Worm (Caenorhabditis elegans) whole organism, L4 larva: Measurements from ENCODE around the gene gldc-1.

Source experiments
- D1046.2 ChIP-seq: fragments of 200-800 bp; sonication (Bioruptor generic); IDR thresholded peaks from 2 replicates; pipeline ENCODE4 v1.3.6; 2022; ENCODE audit warnings: missing genetic modification characterization, missing compliant biosample characterization
- F10B5.3 ChIP-seq: sonication (generic microtip); optimal IDR thresholded peaks from 2 replicates; lab custom pipeline; 2016; ENCODE audit warnings: mild to moderate bottlenecking, missing genetic modification characterization, missing compliant biosample characterization
- F26F4.8 ChIP-seq: fragments of 200-800 bp; sonication (Bioruptor generic); conservative IDR thresholded peaks from 2 replicates; pipeline ENCODE4 v1.3.6; 2022; ENCODE audit warnings: missing genetic modification characterization, missing compliant biosample characterization
- T26A8.4 ChIP-seq: fragments of 200-800 bp; sonication (Bioruptor generic); IDR thresholded peaks from 2 replicates; pipeline ENCODE4 v1.3.6; 2022; ENCODE audit warnings: missing genetic modification characterization, missing compliant biosample characterization
- Y105C5A.15 ChIP-seq: fragments of 200-800 bp; sonication (Bioruptor generic); IDR thresholded peaks from 2 replicates; pipeline ENCODE4 v1.3.6; 2022; ENCODE audit warnings: missing genetic modification characterization, missing compliant biosample characterization
- ZK546.5 ChIP-seq, 2 experiments: sonication (generic microtip); optimal IDR thresholded peaks; 2 replicates each; lab custom pipeline; 2017; ENCODE audit warnings: missing biosample characterization in 2 of 2, missing genetic modification characterization in 2 of 2
- aha-1 ChIP-seq: fragments of 150-350 bp; peaks from one replicate; lab custom pipeline; 2014; ENCODE audit warnings: missing biosample characterization, missing genetic modification characterization
- aly-2 ChIP-seq: sonication (generic microtip); optimal IDR thresholded peaks from 2 replicates; lab custom pipeline; 2018; ENCODE audit warnings: missing biosample characterization, missing genetic modification characterization
- ama-1 ChIP-seq: fragments of 150-350 bp; optimal IDR thresholded peaks from 2 replicates; lab custom pipeline; 2014; ENCODE audit warnings: inconsistent platforms, mixed read lengths
- arid-1 ChIP-seq: fragments of 200-800 bp; sonication (Bioruptor generic); conservative IDR thresholded peaks from 2 replicates; pipeline ENCODE4 v1.3.6; 2022; ENCODE audit warnings: missing genetic modification reagents, missing genetic modification characterization, missing compliant biosample characterization
- attf-4 ChIP-seq: sonication (generic microtip); optimal IDR thresholded peaks from 3 replicates; lab custom pipeline; 2017; ENCODE audit warnings: missing biosample characterization, missing genetic modification characterization
- ceh-20 ChIP-seq: fragments of 200-800 bp; sonication (Bioruptor generic); IDR thresholded peaks from 2 replicates; pipeline ENCODE4 v1.3.6; 2022; ENCODE audit warnings: missing genetic modification reagents, missing genetic modification characterization, missing compliant biosample characterization
- ceh-44 ChIP-seq: fragments of 200-800 bp; sonication (Bioruptor generic); IDR thresholded peaks from 2 replicates; pipeline ENCODE4 v1.3.6; 2022; ENCODE audit warnings: missing genetic modification reagents, missing genetic modification characterization, missing compliant biosample characterization
- ceh-82 ChIP-seq: sonication (generic microtip); optimal IDR thresholded peaks from 2 replicates; lab custom pipeline; 2017; ENCODE audit warnings: missing biosample characterization, missing genetic modification characterization
- cey-2 ChIP-seq: sonication (generic microtip); optimal IDR thresholded peaks from 3 replicates; lab custom pipeline; 2017; ENCODE audit warnings: missing genetic modification characterization, mild to moderate bottlenecking, missing compliant biosample characterization, antibody characterized with exemption, borderline replicate concordance; ENCODE audit not compliant: insufficient read depth
- daf-16 ChIP-seq, 3 experiments: sonication (generic microtip); optimal IDR thresholded peaks; 2 replicates each; lab custom pipeline; 2016 to 2017; ENCODE audit warnings: missing genetic modification characterization in 3 of 3, missing genetic modification reagents in 3 of 3, mild to moderate bottlenecking in 2 of 3, missing compliant biosample characterization in 2 of 3, missing biosample characterization in 1 of 3, moderate library complexity in 1 of 3
- daf-19 ChIP-seq: fragments of 200-800 bp; sonication (Bioruptor generic); conservative IDR thresholded peaks from 2 replicates; pipeline ENCODE4 v1.3.6; 2022; ENCODE audit warnings: missing genetic modification characterization, missing compliant biosample characterization
- daf-8 ChIP-seq: fragments of 200-800 bp; sonication (Bioruptor generic); IDR thresholded peaks from 2 replicates; pipeline ENCODE4 v1.3.6; 2022; ENCODE audit warnings: missing genetic modification characterization, missing compliant biosample characterization
- dmd-6 ChIP-seq: fragments of 200-800 bp; sonication (Bioruptor generic); IDR thresholded peaks from 2 replicates; pipeline ENCODE4 v1.3.6; 2022; ENCODE audit warnings: missing genetic modification reagents, missing genetic modification characterization, missing compliant biosample characterization
- dmd-8 ChIP-seq: fragments of 200-800 bp; sonication (Bioruptor generic); IDR thresholded peaks from 2 replicates; pipeline ENCODE4 v1.3.6; 2022; ENCODE audit warnings: missing genetic modification characterization, missing compliant biosample characterization
- dpl-1 ChIP-seq: fragments of 150-350 bp; optimal IDR thresholded peaks from 2 replicates; lab custom pipeline; 2014; ENCODE audit warnings: missing biosample characterization, missing genetic modification reagents, missing genetic modification characterization
- dve-1 ChIP-seq: sonication (generic microtip); optimal IDR thresholded peaks from 2 replicates; lab custom pipeline; 2017; ENCODE audit warnings: antibody characterized with exemption, mild to moderate bottlenecking, missing genetic modification characterization, missing compliant biosample characterization; ENCODE audit not compliant: insufficient read depth
- hif-1 ChIP-seq, 2 experiments: sonication (generic microtip); optimal IDR thresholded peaks; 2 replicates each; lab custom pipeline; 2016 to 2017; ENCODE audit warnings: missing compliant biosample characterization in 2 of 2, missing genetic modification characterization in 2 of 2, missing genetic modification reagents in 2 of 2, missing genotype in 2 of 2, mild to moderate bottlenecking in 1 of 2
- lin-1 ChIP-seq: fragments of 200-800 bp; sonication (Bioruptor generic); IDR thresholded peaks from 2 replicates; pipeline ENCODE4 v1.3.6; 2022; ENCODE audit warnings: missing genetic modification reagents, missing genetic modification characterization, missing compliant biosample characterization
- lin-13 ChIP-seq: fragments of 150-350 bp; optimal IDR thresholded peaks from 2 replicates; lab custom pipeline; 2014; ENCODE audit warnings: missing biosample characterization, missing genetic modification reagents, missing genetic modification characterization
- lin-15B ChIP-seq: fragments of 150-350 bp; sonication (generic microtip); optimal IDR thresholded peaks from 3 replicates; lab custom pipeline; 2014; ENCODE audit warnings: missing biosample characterization, missing genetic modification characterization
- lin-38 ChIP-seq: fragments of 200-800 bp; sonication (Bioruptor generic); IDR thresholded peaks from 2 replicates; pipeline ENCODE4 v1.3.6; 2022; ENCODE audit warnings: missing genetic modification reagents, missing genetic modification characterization, missing compliant biosample characterization
- mdl-1 ChIP-seq, 2 experiments: fragments of 150-350 bp in 1 of 2; sonication (generic microtip) in 1 of 2; optimal IDR thresholded peaks; 2 replicates each; lab custom pipeline; 2014 to 2017; ENCODE audit warnings: missing biosample characterization in 2 of 2, missing genetic modification characterization in 2 of 2
- mxl-2 ChIP-seq: fragments of 200-800 bp; sonication (Bioruptor generic); conservative IDR thresholded peaks from 2 replicates; pipeline ENCODE4 v1.3.6; 2022; ENCODE audit warnings: missing genetic modification reagents, missing genetic modification characterization, missing compliant biosample characterization
- mxl-3 ChIP-seq: fragments of 200-800 bp; sonication (Bioruptor generic); optimal IDR thresholded peaks from 2 replicates; lab custom pipeline; 2018; ENCODE audit warnings: mild to moderate bottlenecking, missing genetic modification characterization, missing compliant biosample characterization
- nhr-11 ChIP-seq: fragments of 150-350 bp; optimal IDR thresholded peaks from 2 replicates; lab custom pipeline; 2014; ENCODE audit warnings: missing biosample characterization, missing genetic modification characterization
- nhr-111 ChIP-seq: fragments of 200-800 bp; sonication (Bioruptor generic); optimal IDR thresholded peaks from 2 replicates; lab custom pipeline; 2018; ENCODE audit warnings: mild to moderate bottlenecking, missing genetic modification characterization, missing compliant biosample characterization
- nhr-237 ChIP-seq: sonication (generic microtip); optimal IDR thresholded peaks from 2 replicates; lab custom pipeline; 2017; ENCODE audit warnings: missing biosample characterization, missing genetic modification characterization
- nhr-28 ChIP-seq: fragments of 150-350 bp; optimal IDR thresholded peaks from 2 replicates; lab custom pipeline; 2014; ENCODE audit warnings: missing biosample characterization, missing genetic modification characterization
- nhr-41 ChIP-seq: fragments of 200-800 bp; sonication (Bioruptor generic); IDR thresholded peaks from 2 replicates; pipeline ENCODE4 v1.3.6; 2022; ENCODE audit warnings: missing genetic modification reagents, missing genetic modification characterization, missing compliant biosample characterization
- nhr-6 ChIP-seq: fragments of 150-350 bp; optimal IDR thresholded peaks from 2 replicates; lab custom pipeline; 2014; ENCODE audit warnings: missing biosample characterization, missing genetic modification characterization
- nhr-77 ChIP-seq: fragments of 150-350 bp; optimal IDR thresholded peaks from 2 replicates; lab custom pipeline; 2014; ENCODE audit warnings: missing biosample characterization, missing genetic modification characterization
- saeg-2 ChIP-seq: fragments of 200-800 bp; sonication (Bioruptor generic); IDR thresholded peaks from 2 replicates; pipeline ENCODE4 v1.3.6; 2022; ENCODE audit warnings: missing genetic modification reagents, missing genetic modification characterization, missing compliant biosample characterization
- sdz-12 ChIP-seq: fragments of 200-800 bp; sonication (Bioruptor generic); optimal IDR thresholded peaks from 2 replicates; lab custom pipeline; 2018; ENCODE audit warnings: mild to moderate bottlenecking, missing genetic modification characterization, missing compliant biosample characterization
- set-16 ChIP-seq: fragments of 200-800 bp; sonication (Bioruptor generic); IDR thresholded peaks from 2 replicates; pipeline ENCODE4 v1.3.6; 2022; ENCODE audit warnings: missing genetic modification reagents, missing genetic modification characterization, missing compliant biosample characterization
- snpc-1.2 ChIP-seq: fragments of 200-800 bp; sonication (Bioruptor generic); IDR thresholded peaks from 2 replicates; pipeline ENCODE4 v1.3.6; 2022; ENCODE audit warnings: missing genetic modification reagents, missing genetic modification characterization, missing compliant biosample characterization
- snpc-4 ChIP-seq: fragments of 150-350 bp; optimal IDR thresholded peaks from 2 replicates; lab custom pipeline; 2014; ENCODE audit warnings: missing biosample characterization, missing genetic modification characterization
- spr-1 ChIP-seq: sonication (generic microtip); optimal IDR thresholded peaks from 2 replicates; lab custom pipeline; 2016; ENCODE audit warnings: mild to moderate bottlenecking, missing genetic modification characterization, missing compliant biosample characterization
- spr-3 ChIP-seq: fragments of 200-800 bp; sonication (Bioruptor generic); optimal IDR thresholded peaks from 2 replicates; lab custom pipeline; 2018; ENCODE audit warnings: mild to moderate bottlenecking, missing genetic modification characterization, missing compliant biosample characterization
- tag-97 ChIP-seq: fragments of 200-800 bp; sonication (Bioruptor generic); IDR thresholded peaks from 2 replicates; pipeline ENCODE4 v1.3.6; 2022; ENCODE audit warnings: missing genetic modification characterization, missing compliant biosample characterization
- unc-130 ChIP-seq: sonication (generic microtip); optimal IDR thresholded peaks from 2 replicates; lab custom pipeline; 2016; ENCODE audit warnings: missing genetic modification reagents, missing genetic modification characterization, missing compliant biosample characterization
- unc-62 ChIP-seq, 3 experiments: fragments of 150-350 bp in 1 of 3; sonication (generic microtip); optimal IDR thresholded peaks in 2 of 3; peaks in 1 of 3; 1 replicate in 1 of 3; 2 replicates in 2 of 3; lab custom pipeline; 2014 to 2017; ENCODE audit warnings: missing biosample characterization in 3 of 3, missing genetic modification characterization in 3 of 3, missing genetic modification reagents in 3 of 3, missing genotype in 1 of 3
- vab-7 ChIP-seq: fragments of 200-800 bp; sonication (Bioruptor generic); IDR thresholded peaks from 2 replicates; pipeline ENCODE4 v1.3.6; 2022; ENCODE audit warnings: missing genetic modification reagents, missing genetic modification characterization, missing compliant biosample characterization
- zag-1 ChIP-seq: fragments of 150-350 bp; optimal IDR thresholded peaks from 2 replicates; lab custom pipeline; 2014; ENCODE audit warnings: missing biosample characterization, missing genetic modification characterization
- zfp-2 ChIP-seq: sonication (generic microtip); optimal IDR thresholded peaks from 2 replicates; lab custom pipeline; 2016; ENCODE audit warnings: mild to moderate bottlenecking, missing genetic modification characterization, missing compliant biosample characterization
- zfp-3 ChIP-seq: fragments of 200-800 bp; sonication (Bioruptor generic); conservative IDR thresholded peaks from 2 replicates; pipeline ENCODE4 v1.3.6; 2022; ENCODE audit warnings: missing genetic modification reagents, missing genetic modification characterization, missing compliant biosample characterization
- zip-11 ChIP-seq: fragments of 200-800 bp; sonication (Bioruptor generic); IDR thresholded peaks from 2 replicates; pipeline ENCODE4 v1.3.6; 2022; ENCODE audit warnings: missing genetic modification characterization, missing compliant biosample characterization

The gldc-1 gene

DNA sequence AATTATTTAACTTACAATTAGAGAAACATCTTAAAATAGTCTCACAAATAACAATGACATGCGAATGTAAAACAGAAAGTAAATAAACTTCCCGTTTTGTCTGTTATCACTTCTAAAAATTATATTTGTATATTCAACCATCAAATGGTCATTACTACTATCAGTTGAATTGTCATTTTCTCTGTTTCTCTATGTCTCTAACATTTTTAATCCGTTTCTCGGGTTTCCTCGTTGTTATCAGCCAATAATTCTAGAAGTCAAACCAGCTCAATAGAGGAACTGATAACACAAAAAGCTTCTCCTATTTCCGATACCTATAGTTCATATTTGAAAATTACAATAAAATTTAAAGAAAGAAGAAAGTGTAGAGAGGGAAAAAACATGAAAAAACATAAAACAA is 23.6 kb upstream of the gldc-1 start (continued):
- no peak for TF ChIP-seq arid-1 (GFP tag; lab: Robert Waterston, UW)
- TF ChIP-seq nhr-237 (tag; lab: Kevin White, UChicago): no peak
- TF ChIP-seq ceh-44 (GFP tag; lab: Robert Waterston, UW): no peak
- TF ChIP-seq attf-4 (tag; lab: Kevin White, UChicago): no peak
- TF ChIP-seq lin-15B (tag; lab: Kevin White, UChicago): no peak
- no peak for TF ChIP-seq dpl-1 (GFP tag; lab: Kevin White, UChicago)
- TF ChIP-seq sdz-12 (GFP tag; lab: Kevin White, UChicago): no peak
- peak; percentile 75 for TF ChIP-seq cey-2 (tag; lab: Kevin White, UChicago)
- TF ChIP-seq nhr-11 (tag; lab: Kevin White, UChicago): no peak
- TF ChIP-seq aha-1 (tag; lab: Kevin White, UChicago): peak; percentile 74
- TF ChIP-seq mxl-3 (GFP tag; lab: Kevin White, UChicago): no peak
- TF ChIP-seq nhr-6 (tag; lab: Kevin White, UChicago): no peak
- no peak for TF ChIP-seq snpc-4 (tag; lab: Kevin White, UChicago)
- TF ChIP-seq daf-16 (GFP tag; optimal IDR thresholded peaks at IDR 0.05; lab: Kevin White, UChicago): peak in 1 of 2 experiments; percentile 82
- peak; percentile 98 for TF ChIP-seq daf-16 (tag; optimal IDR thresholded peaks at IDR 0.05; lab: Kevin White, UChicago)
- TF ChIP-seq dmd-6 (GFP tag; lab: Robert Waterston, UW): peak; percentile 94; the same call in 1 of the 2 replicates
- TF ChIP-seq ceh-20 (GFP tag; lab: Robert Waterston, UW): no peak
- TF ChIP-seq ZK546.5 (tag; optimal IDR thresholded peaks at IDR 0.05; lab: Kevin White, UChicago): no peak
- TF ChIP-seq F10B5.3 (tag; lab: Kevin White, UChicago): no peak
- TF ChIP-seq hif-1 (tag; optimal IDR thresholded peaks at IDR 0.05; lab: Kevin White, UChicago): peak in 1 of 2 experiments; percentile 10
- no peak for TF ChIP-seq ama-1
- no peak for TF ChIP-seq T26A8.4 (GFP tag; lab: Robert Waterston, UW)
- TF ChIP-seq spr-3 (GFP tag; lab: Kevin White, UChicago): no peak
- TF ChIP-seq daf-19 (GFP tag; lab: Robert Waterston, UW): no peak
- TF ChIP-seq saeg-2: no peak
- TF ChIP-seq zfp-2 (tag; lab: Kevin White, UChicago): no peak
- TF ChIP-seq lin-13 (GFP tag; lab: Kevin White, UChicago): no peak
- TF ChIP-seq snpc-1.2 (GFP tag; lab: Robert Waterston, UW): no peak
- TF ChIP-seq D1046.2 (GFP tag; lab: Robert Waterston, UW): no peak
- peak; percentile 94 for TF ChIP-seq nhr-28 (tag; lab: Kevin White, UChicago)
- no peak for TF ChIP-seq spr-1 (tag; lab: Kevin White, UChicago)
- no peak for TF ChIP-seq mxl-2 (GFP tag; lab: Robert Waterston, UW)
- TF ChIP-seq dve-1 (tag; lab: Kevin White, UChicago): peak; percentile 99
- TF ChIP-seq zag-1 (tag; lab: Kevin White, UChicago): no peak
- TF ChIP-seq nhr-77 (tag; lab: Kevin White, UChicago): peak; percentile 88
- peak; percentile 97 for TF ChIP-seq lin-1
- no peak for TF ChIP-seq zip-11 (GFP tag; lab: Robert Waterston, UW)
- no peak for TF ChIP-seq unc-130
- no peak for TF ChIP-seq ceh-82 (tag; lab: Kevin White, UChicago)
- no peak for TF ChIP-seq lin-38 (GFP tag; lab: Robert Waterston, UW)
- no peak for TF ChIP-seq daf-8 (GFP tag; lab: Robert Waterston, UW)
- no peak for TF ChIP-seq unc-62 (GFP tag; optimal IDR thresholded peaks at IDR 0.05 in 1 of 2; lab: Kevin White, UChicago)
- TF ChIP-seq unc-62 (tag; optimal IDR thresholded peaks at IDR 0.05; lab: Kevin White, UChicago): no peak
- TF ChIP-seq zfp-3 (GFP tag; lab: Robert Waterston, UW): no peak
- no peak for TF ChIP-seq aly-2 (tag; lab: Kevin White, UChicago)
- TF ChIP-seq Y105C5A.15 (GFP tag; lab: Robert Waterston, UW): no peak
- TF ChIP-seq dmd-8: no peak
- TF ChIP-seq vab-7 (GFP tag; lab: Robert Waterston, UW): no peak
- no peak for TF ChIP-seq F26F4.8
- TF ChIP-seq nhr-111 (GFP tag; lab: Kevin White, UChicago): no peak
- peak in 1 of 2 experiments; percentile 62 for TF ChIP-seq mdl-1 (tag; optimal IDR thresholded peaks at IDR 0.05; lab: Kevin White, UChicago)
- TF ChIP-seq nhr-41 (GFP tag; lab: Robert Waterston, UW): peak; percentile 60; the same call in 1 of the 2 replicates
- TF ChIP-seq tag-97 (GFP tag; lab: Robert Waterston, UW): no peak
- TF ChIP-seq set-16: no peak
